Fruit fly (Drosophila melanogaster): ENCODE measurements around the gene Adk2.
A peak's percentile ranks its signal among the peaks of the same experiment; 100 is the strongest.

Gene Adk2

dm6 chr3L:13033361-13033760, 10.9 kb upstream of the Adk2 start:
- TF ChIP-seq Usf (GFP tag; optimal IDR thresholded peaks at IDR 0.05) (no peak), chm (GFP tag; IDR thresholded peaks at IDR 0.05) (no peak), Blimp-1 (GFP tag; optimal IDR thresholded peaks at IDR 0.05) (peak; percentile 89), kni (GFP tag; optimal IDR thresholded peaks at IDR 0.05) (peak; percentile 24), CG18011 (GFP tag; optimal IDR thresholded peaks at IDR 0.05) (no peak), dmrt11E (tag; optimal IDR thresholded peaks at IDR 0.05) (peak; percentile 4), Xrp1 (GFP tag; IDR thresholded peaks at IDR 0.05) (peak; percentile 22; the same call in 1 of the 2 replicates), sens (GFP tag) (peak; percentile 73), Opbp (GFP tag; IDR thresholded peaks at IDR 0.05; ENCODE audit: partially characterized antibody) (peak; percentile 28; the same call in 1 of the 3 replicates), CG10979 (tag; optimal IDR thresholded peaks at IDR 0.05) (peak; percentile 39), phol (tag; optimal IDR thresholded peaks at IDR 0.05) (peak; percentile 10), CG18764 (GFP tag; optimal IDR thresholded peaks at IDR 0.05) (peak; percentile 66), Dek (tag; optimal IDR thresholded peaks at IDR 0.05) (no peak), ken (GFP tag; IDR thresholded peaks at IDR 0.05) (0 out of 3 replicates have a peak, but pooled peaks have one; percentile 8), CG14860 (GFP tag; IDR thresholded peaks at IDR 0.05; ENCODE audit: partially characterized antibody) (0 out of 3 replicates have a peak, but pooled peaks have one; percentile 43), pros (GFP tag; optimal IDR thresholded peaks at IDR 0.05) (no peak), C15 (GFP tag; IDR thresholded peaks at IDR 0.05) (0 out of 3 replicates have a peak, but pooled peaks have one; percentile 38), Trl (optimal IDR thresholded peaks at IDR 0.05) (no peak), Trl (GFP tag; optimal IDR thresholded peaks at IDR 0.05) (no peak), CG15696 (tag; optimal IDR thresholded peaks at IDR 0.05) (peak; percentile 23), gem (tag; optimal IDR thresholded peaks at IDR 0.05) (no peak), CG6654 (GFP tag; optimal IDR thresholded peaks at IDR 0.05) (no peak), CG17912 (GFP tag; optimal IDR thresholded peaks at IDR 0.05) (no peak), az2 (GFP tag; optimal IDR thresholded peaks at IDR 0.05) (no peak), Ets65A (GFP tag) (peak; percentile 4), ci (GFP tag; IDR thresholded peaks at IDR 0.05) (0 out of 3 replicates have a peak, but pooled peaks have one; percentile 15), CG6791 (GFP tag; IDR thresholded peaks at IDR 0.05; ENCODE audit: partially characterized antibody) (0 out of 3 replicates have a peak, but pooled peaks have one; percentile 24)

DNA sequence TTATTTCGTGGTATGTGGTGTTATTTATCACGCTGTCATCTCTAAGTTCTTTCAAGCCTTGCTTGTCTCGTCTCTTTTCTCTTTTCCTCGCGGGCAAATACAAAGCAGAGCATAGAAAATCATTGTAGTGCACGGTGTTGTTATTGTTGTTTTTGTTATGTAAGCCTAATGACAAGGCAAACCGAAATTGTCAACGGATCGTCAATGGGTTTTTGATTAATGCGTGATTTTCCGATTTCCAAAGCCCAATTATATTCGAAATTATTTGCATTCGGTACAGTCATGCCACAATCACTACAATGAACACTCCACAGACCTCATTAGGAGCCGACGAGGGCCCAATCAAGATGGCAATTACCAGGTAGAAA, 10.4 kb upstream of the Adk2 start:
- no peak for TF ChIP-seq ind (GFP tag; optimal IDR thresholded peaks at IDR 0.05)
- TF ChIP-seq zen (tag; optimal IDR thresholded peaks at IDR 0.05), result no peak
- TF ChIP-seq CG43689 (GFP tag; IDR thresholded peaks at IDR 0.05), result no peak
- TF ChIP-seq HmgZ (tag; optimal IDR thresholded peaks at IDR 0.05), result no peak
- TF ChIP-seq CG5245 (GFP tag; optimal IDR thresholded peaks at IDR 0.05), result no peak
- no peak for TF ChIP-seq wdn (GFP tag; IDR thresholded peaks at IDR 0.05)
- TF ChIP-seq az2 (GFP tag; optimal IDR thresholded peaks at IDR 0.05), result no peak
- TF ChIP-seq CG4360 (GFP tag; IDR thresholded peaks at IDR 0.05), result peak; percentile 58
- no peak for TF ChIP-seq unpg (GFP tag; optimal IDR thresholded peaks at IDR 0.05)
- TF ChIP-seq CG9797 (GFP tag; optimal IDR thresholded peaks at IDR 0.05), result no peak
- TF ChIP-seq usp (GFP tag; optimal IDR thresholded peaks at IDR 0.05), result no peak
- no peak for TF ChIP-seq prd (optimal IDR thresholded peaks at IDR 0.05)
- TF ChIP-seq prd (GFP tag; IDR thresholded peaks at IDR 0.05), result no peak
- peak in 1 of 3 experiments; percentile 49 for TF ChIP-seq lola (GFP tag; optimal IDR thresholded peaks at IDR 0.05)
- TF ChIP-seq CG11696 (GFP tag; IDR thresholded peaks at IDR 0.05), result no peak
- peak in 1 of 2 experiments; percentile 62 for TF ChIP-seq Pdp1 (GFP tag; optimal IDR thresholded peaks at IDR 0.05)
- no peak for TF ChIP-seq CG8765 (GFP tag; IDR thresholded peaks at IDR 0.05)
- TF ChIP-seq peb (GFP tag; IDR thresholded peaks at IDR 0.05), result no peak
- TF ChIP-seq CG34422 (GFP tag; IDR thresholded peaks at IDR 0.05), result no peak
- no peak for TF ChIP-seq dm (GFP tag; optimal IDR thresholded peaks at IDR 0.05)
- TF ChIP-seq gcm2 (GFP tag; optimal IDR thresholded peaks at IDR 0.05), result no peak
- no peak for TF ChIP-seq Mes4 (GFP tag; optimal IDR thresholded peaks at IDR 0.05)
